Fruit fly (Drosophila melanogaster) whole organism, embryonic: Measurements from ENCODE around the gene CG10137.

ENCODE experiments used
- Aef1 ChIP-seq: fragments of 200-800 bp; sonication (Bioruptor generic); IDR thresholded peaks from 3 replicates; pipeline ENCODE4 v1.3.6; 2022; ENCODE audit warnings: missing biosample characterization, missing genetic modification characterization
- CG10959 ChIP-seq: fragments of 200-800 bp; sonication (Bioruptor generic); IDR thresholded peaks from 2 replicates; pipeline ENCODE4 v1.3.6; 2022; ENCODE audit warnings: missing biosample characterization, missing genetic modification characterization
- CG10979 ChIP-seq: fragments of 200-800 bp; sonication (Bioruptor generic); optimal IDR thresholded peaks from 2 replicates; lab custom pipeline; 2018; ENCODE audit warnings: missing biosample characterization, mild to moderate bottlenecking, missing genetic modification characterization, moderate library complexity
- CG11085 ChIP-seq: fragments of 200-800 bp; sonication (Bioruptor generic); IDR thresholded peaks from 2 replicates; pipeline ENCODE4 v1.3.6; 2022; ENCODE audit warnings: missing biosample characterization, missing genetic modification characterization
- CG13894 ChIP-seq: fragments of 200-800 bp; sonication (Bioruptor generic); optimal IDR thresholded peaks from 3 replicates; lab custom pipeline; 2018; ENCODE audit warnings: missing biosample characterization, mild to moderate bottlenecking, missing genetic modification characterization, moderate library complexity
- CG16863 ChIP-seq: fragments of 200-800 bp; sonication (Bioruptor generic); optimal IDR thresholded peaks from 3 replicates; lab custom pipeline; 2016; ENCODE audit warnings: missing biosample characterization, missing genetic modification characterization
- CG17186 ChIP-seq: fragments of 200-800 bp; sonication (Bioruptor generic); optimal IDR thresholded peaks from 3 replicates; lab custom pipeline; 2017; ENCODE audit warnings: missing biosample characterization, missing genetic modification reagents, missing genetic modification characterization
- CG17568 ChIP-seq: fragments of 200-800 bp; sonication (Bioruptor generic); optimal IDR thresholded peaks from 2 replicates; lab custom pipeline; 2018; ENCODE audit warnings: missing biosample characterization, mild to moderate bottlenecking, missing genetic modification characterization, moderate library complexity
- CG18011 ChIP-seq: fragments of 200-800 bp; sonication (Bioruptor generic); optimal IDR thresholded peaks from 2 replicates; lab custom pipeline; 2017; ENCODE audit warnings: missing biosample characterization, missing genetic modification characterization, mild to moderate bottlenecking, moderate library complexity, missing genotype
- CG2202 ChIP-seq: fragments of 200-800 bp; sonication (Bioruptor generic); optimal IDR thresholded peaks from 2 replicates; lab custom pipeline; 2018; ENCODE audit warnings: missing biosample characterization, mild to moderate bottlenecking, missing genetic modification characterization
- CG2889 ChIP-seq: fragments of 200-800 bp; sonication (Bioruptor generic); IDR thresholded peaks from 3 replicates; pipeline ENCODE4 v1.3.6; 2022; ENCODE audit warnings: missing biosample characterization, missing genetic modification characterization
- CG30020 ChIP-seq: fragments of 200-800 bp; optimal IDR thresholded peaks from 2 replicates; lab custom pipeline; 2019; ENCODE audit warnings: missing biosample characterization, mild to moderate bottlenecking, missing genetic modification characterization, moderate library complexity
- CG3407 ChIP-seq: fragments of 200-800 bp; sonication (Bioruptor generic); optimal IDR thresholded peaks from 2 replicates; lab custom pipeline; 2018; ENCODE audit warnings: missing biosample characterization, mild to moderate bottlenecking, missing genetic modification characterization
- CG4360 ChIP-seq: fragments of 200-800 bp; sonication (Bioruptor generic); IDR thresholded peaks from 2 replicates; pipeline ENCODE4 v1.3.6; 2022; ENCODE audit warnings: missing biosample characterization, missing genetic modification characterization
- CG43689 ChIP-seq: fragments of 200-800 bp; sonication (Bioruptor generic); IDR thresholded peaks from 2 replicates; pipeline ENCODE4 v1.3.6; 2022; ENCODE audit warnings: missing biosample characterization, missing genetic modification characterization
- CG6654 ChIP-seq: fragments of 200-800 bp; sonication (Bioruptor generic); optimal IDR thresholded peaks from 2 replicates; lab custom pipeline; 2017; ENCODE audit warnings: missing biosample characterization, mild to moderate bottlenecking, missing genetic modification characterization
- CG6765 ChIP-seq: fragments of 200-800 bp; sonication (Bioruptor generic); optimal IDR thresholded peaks from 3 replicates; lab custom pipeline; 2017; ENCODE audit warnings: missing biosample characterization, mild to moderate bottlenecking, missing genetic modification characterization
- CG7556 ChIP-seq: fragments of 200-800 bp; sonication (Bioruptor generic); optimal IDR thresholded peaks from 2 replicates; lab custom pipeline; 2017; ENCODE audit warnings: missing biosample characterization, mild to moderate bottlenecking, missing genetic modification characterization
- CG7839 ChIP-seq: fragments of 200-800 bp; sonication (Bioruptor generic); optimal IDR thresholded peaks from 3 replicates; lab custom pipeline; 2018; ENCODE audit warnings: missing biosample characterization, mild to moderate bottlenecking, missing genetic modification characterization, moderate library complexity
- CG8478 ChIP-seq: fragments of >200 bp; optimal IDR thresholded peaks from 2 replicates; lab custom pipeline; 2018
- CG8944 ChIP-seq: fragments of 200-800 bp; sonication (Bioruptor generic); optimal IDR thresholded peaks from 3 replicates; lab custom pipeline; 2016; ENCODE audit warnings: missing biosample characterization, missing genetic modification characterization
- CG9609 ChIP-seq: fragments of 200-800 bp; sonication (Bioruptor generic); optimal IDR thresholded peaks from 3 replicates; lab custom pipeline; 2016; ENCODE audit warnings: missing biosample characterization, missing genetic modification characterization
- Chrac-16 ChIP-seq: fragments of 200-800 bp; sonication (Bioruptor generic); optimal IDR thresholded peaks from 3 replicates; lab custom pipeline; 2016; ENCODE audit warnings: missing biosample characterization, missing genetic modification characterization
- Deaf1 ChIP-seq: fragments of 200-800 bp; optimal IDR thresholded peaks from 3 replicates; lab custom pipeline; 2019; ENCODE audit warnings: missing biosample characterization, mild to moderate bottlenecking, missing genetic modification characterization, moderate library complexity
- Dfd ChIP-seq, 2 experiments: fragments of >200 bp; optimal IDR thresholded peaks; 2 replicates each; lab custom pipeline; 2017; ENCODE audit warnings: missing biosample characterization in 2 of 2, missing genetic modification characterization in 2 of 2
- Dip2 ChIP-seq: fragments of 200-800 bp; sonication (Bioruptor generic); IDR thresholded peaks from 2 replicates; pipeline ENCODE4 v1.3.6; 2022; ENCODE audit warnings: missing biosample characterization, missing genetic modification characterization
- Drgx ChIP-seq: fragments of 200-800 bp; sonication (Bioruptor generic); IDR thresholded peaks from 2 replicates; pipeline ENCODE4 v1.3.6; 2022; ENCODE audit warnings: missing biosample characterization, missing genetic modification characterization
- E2f2 ChIP-seq: fragments of 200-800 bp; sonication (Bioruptor generic); IDR thresholded peaks from 2 replicates; pipeline ENCODE4 v1.3.6; 2022; ENCODE audit warnings: missing biosample characterization, missing genetic modification characterization
- Gug ChIP-seq: fragments of 200-800 bp; sonication (Bioruptor generic); IDR thresholded peaks from 4 replicates; pipeline ENCODE4 v1.3.6; 2022; ENCODE audit warnings: missing biosample characterization, missing genetic modification characterization
- HmgZ ChIP-seq: fragments of 200-800 bp; sonication (Bioruptor generic); optimal IDR thresholded peaks from 2 replicates; lab custom pipeline; 2018; ENCODE audit warnings: missing biosample characterization, mild to moderate bottlenecking, missing genetic modification characterization
- Hr51 ChIP-seq, 2 experiments: fragments of 200-800 bp; sonication (Bioruptor generic); optimal IDR thresholded peaks; 2 replicates in 1 of 2; 3 replicates in 1 of 2; lab custom pipeline; 2016 to 2018; ENCODE audit warnings: missing biosample characterization in 2 of 2, missing genetic modification characterization in 2 of 2, mild to moderate bottlenecking in 1 of 2, moderate library complexity in 1 of 2
- Ptx1 ChIP-seq: fragments of 200-800 bp; sonication (Bioruptor generic); IDR thresholded peaks from 2 replicates; pipeline ENCODE4 v1.3.6; 2022; ENCODE audit warnings: missing biosample characterization, missing genetic modification characterization
- Rfx ChIP-seq: fragments of 200-800 bp; sonication (Bioruptor generic); IDR thresholded peaks from 2 replicates; pipeline ENCODE4 v1.3.6; 2022; ENCODE audit warnings: missing biosample characterization, missing genetic modification characterization
- Trl ChIP-seq, 3 experiments: fragments of >200 bp in 2 of 3; fragments of 200-800 bp in 1 of 3; sonication (Bioruptor generic) in 1 of 3; optimal IDR thresholded peaks; 2 replicates in 1 of 3; 3 replicates in 2 of 3; lab custom pipeline; 2016 to 2017; ENCODE audit warnings: missing biosample characterization in 1 of 3, missing genetic modification characterization in 1 of 3
- bigmax ChIP-seq: fragments of 200-800 bp; sonication (Bioruptor generic); optimal IDR thresholded peaks from 2 replicates; lab custom pipeline; 2018; ENCODE audit warnings: missing biosample characterization, mild to moderate bottlenecking, missing genetic modification characterization
- chinmo ChIP-seq: fragments of 200-800 bp; sonication (Bioruptor generic); IDR thresholded peaks from 4 replicates; pipeline ENCODE4 v1.3.6; 2022; ENCODE audit warnings: missing biosample characterization, missing genetic modification characterization; ENCODE audit not compliant: partially characterized antibody
- crol ChIP-seq: fragments of 200-800 bp; sonication (Bioruptor generic); IDR thresholded peaks from 2 replicates; pipeline ENCODE4 v1.3.6; 2022; ENCODE audit warnings: missing biosample characterization, missing genetic modification characterization
- fru ChIP-seq: fragments of >200 bp; optimal IDR thresholded peaks from 2 replicates; lab custom pipeline; 2017
- insv ChIP-seq, 2 experiments: fragments of 200-800 bp; sonication (Bioruptor generic); optimal IDR thresholded peaks; 3 replicates each; lab custom pipeline; 2016 to 2018; ENCODE audit warnings: missing biosample characterization in 2 of 2, missing genetic modification characterization in 2 of 2
- inv ChIP-seq: fragments of 200-800 bp; sonication (Bioruptor generic); IDR thresholded peaks from 2 replicates; pipeline ENCODE4 v1.3.6; 2022; ENCODE audit warnings: missing biosample characterization, missing genetic modification characterization; ENCODE audit not compliant: partially characterized antibody
- jigr1 ChIP-seq: fragments of 200-800 bp; sonication (Bioruptor generic); IDR thresholded peaks from 3 replicates; pipeline ENCODE4 v1.3.6; 2022; ENCODE audit warnings: missing biosample characterization, missing genetic modification characterization
- kni ChIP-seq: fragments of 200-800 bp; sonication (Bioruptor generic); optimal IDR thresholded peaks from 3 replicates; lab custom pipeline; 2017; ENCODE audit warnings: mild to moderate bottlenecking, missing biosample characterization, missing genetic modification reagents, missing genetic modification characterization
- knrl ChIP-seq: fragments of 200-800 bp; sonication (Bioruptor generic); IDR thresholded peaks from 3 replicates; pipeline ENCODE4 v1.3.6; 2022; ENCODE audit warnings: missing biosample characterization, missing genetic modification characterization; ENCODE audit not compliant: partially characterized antibody
- nom ChIP-seq: fragments of 200-800 bp; sonication (Bioruptor generic); optimal IDR thresholded peaks from 2 replicates; lab custom pipeline; 2017; ENCODE audit warnings: missing biosample characterization, missing genetic modification characterization, mild to moderate bottlenecking, moderate library complexity, missing genetic modification reagents
- otp ChIP-seq: fragments of 200-800 bp; sonication (Bioruptor generic); IDR thresholded peaks from 3 replicates; pipeline ENCODE4, ENCODE4 v1.3.6; 2022; ENCODE audit warnings: missing biosample characterization, missing genetic modification characterization
- pzg ChIP-seq: fragments of 200-800 bp; sonication (Bioruptor generic); optimal IDR thresholded peaks from 3 replicates; lab custom pipeline; 2018; ENCODE audit warnings: missing biosample characterization, mild to moderate bottlenecking, missing genetic modification characterization, moderate library complexity
- sd ChIP-seq: fragments of 200-800 bp; sonication (Bioruptor generic); optimal IDR thresholded peaks from 3 replicates; lab custom pipeline; 2018; ENCODE audit warnings: missing biosample characterization, mild to moderate bottlenecking, missing genetic modification characterization, moderate library complexity
- sr ChIP-seq: fragments of 200-800 bp; sonication (Bioruptor generic); IDR thresholded peaks from 3 replicates; pipeline ENCODE4 v1.3.6; 2022; ENCODE audit warnings: missing biosample characterization, missing genetic modification characterization
- tna ChIP-seq: fragments of 200-800 bp; sonication (Bioruptor generic); IDR thresholded peaks from 2 replicates; pipeline ENCODE4 v1.3.6; 2022; ENCODE audit warnings: missing biosample characterization, missing genetic modification characterization; ENCODE audit not compliant: partially characterized antibody
- zen2 ChIP-seq: fragments of 200-800 bp; sonication (Bioruptor generic); IDR thresholded peaks from 3 replicates; pipeline ENCODE4 v1.3.6; 2022; ENCODE audit warnings: missing biosample characterization, missing genetic modification characterization; ENCODE audit not compliant: partially characterized antibody

CG10137 gene

DNA sequence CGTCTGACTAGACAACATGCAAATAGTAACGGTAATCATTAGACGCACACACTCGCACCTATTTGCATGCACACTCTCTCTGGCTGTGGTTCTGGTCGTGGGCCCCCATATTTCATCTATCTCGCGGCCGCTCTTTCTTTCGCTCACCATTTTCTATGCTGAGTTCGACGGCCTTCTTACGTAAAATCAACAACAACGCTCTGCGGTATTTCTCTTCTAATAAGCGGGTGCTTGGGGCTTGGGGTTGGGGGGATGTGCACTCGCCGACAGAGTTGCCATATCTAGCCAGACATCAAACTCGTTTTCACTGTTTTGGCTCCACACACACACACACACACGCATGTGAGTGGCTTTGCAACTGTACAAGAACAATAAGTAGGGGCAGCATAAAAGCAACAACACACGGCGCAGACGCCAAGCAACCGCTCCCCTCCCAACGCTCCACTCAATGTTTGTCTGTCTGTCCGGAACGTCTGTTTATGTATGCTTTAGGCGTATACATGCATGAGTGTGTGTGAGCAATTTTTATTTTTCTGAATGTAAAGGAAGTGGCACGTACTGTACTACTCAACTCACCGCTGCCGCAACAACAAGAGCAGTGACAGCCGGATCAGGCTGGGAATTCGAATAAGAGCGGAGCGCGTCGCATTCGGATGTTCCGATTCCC is 48.6 kb downstream of the CG10137 start (continued):
- no peak for TF ChIP-seq bigmax
- peak in 1 of 2 experiments; percentile 94 for TF ChIP-seq insv (GFP tag; optimal IDR thresholded peaks at IDR 0.05; lab: Kevin White, UChicago)
- TF ChIP-seq CG10959 (GFP tag; lab: Robert Waterston, UW) = no peak
- TF ChIP-seq Chrac-16 (GFP tag; lab: Kevin White, UChicago) = no peak
- no peak for TF ChIP-seq CG30020
- TF ChIP-seq Deaf1 (tag; lab: Kevin White, UChicago) = no peak
- no peak for TF ChIP-seq sr (GFP tag; lab: Robert Waterston, UW)
- TF ChIP-seq CG4360 (GFP tag; lab: Robert Waterston, UW) = peak; percentile 99
- TF ChIP-seq Dip2 = no peak
- TF ChIP-seq Aef1 = peak; percentile 85
- no peak for TF ChIP-seq Drgx (GFP tag; lab: Robert Waterston, UW)
- peak; percentile 27; the same call in 1 of the 2 replicates for TF ChIP-seq inv (GFP tag; lab: Robert Waterston, UW)
- no peak for TF ChIP-seq CG18011 (GFP tag; lab: Kevin White, UChicago)
- TF ChIP-seq Dfd (GFP tag; optimal IDR thresholded peaks at IDR 0.05; lab: Kevin White, UChicago) = no peak
- TF ChIP-seq CG2889 (GFP tag; lab: Robert Waterston, UW) = no peak
- no peak for TF ChIP-seq nom (GFP tag; lab: Kevin White, UChicago)
- TF ChIP-seq sd (tag; lab: Kevin White, UChicago) = peak; percentile 86
- TF ChIP-seq fru = no peak
- TF ChIP-seq CG3407 = no peak
- TF ChIP-seq CG6654 (GFP tag; lab: Kevin White, UChicago) = no peak
- no peak for TF ChIP-seq otp
- TF ChIP-seq CG43689 (GFP tag; lab: Robert Waterston, UW) = no peak
- TF ChIP-seq CG7839 (tag; lab: Kevin White, UChicago) = no peak
- TF ChIP-seq E2f2 (GFP tag; lab: Robert Waterston, UW) = no peak
- TF ChIP-seq HmgZ (tag; lab: Kevin White, UChicago) = no peak
- TF ChIP-seq CG17186 = no peak
- TF ChIP-seq tna (GFP tag; lab: Robert Waterston, UW) = peak; percentile 39; the same call in 1 of the 2 replicates
- no peak for TF ChIP-seq CG17568
- TF ChIP-seq CG13894 (tag; lab: Kevin White, UChicago) = peak; percentile 32
- no peak for TF ChIP-seq CG7556 (GFP tag; lab: Kevin White, UChicago)
- no peak for TF ChIP-seq Ptx1 (GFP tag; lab: Robert Waterston, UW)
- no peak for TF ChIP-seq CG6765 (GFP tag; lab: Kevin White, UChicago)
- no peak for TF ChIP-seq CG8944 (GFP tag; lab: Kevin White, UChicago)
- peak; percentile 91 for TF ChIP-seq CG8478 (lab: Kevin White, UChicago)
- no peak for TF ChIP-seq Hr51 (GFP tag; optimal IDR thresholded peaks at IDR 0.05; lab: Kevin White, UChicago)
- TF ChIP-seq knrl = no peak
- TF ChIP-seq kni (GFP tag; lab: Kevin White, UChicago) = peak; percentile 98
- no peak for TF ChIP-seq Gug (GFP tag; lab: Robert Waterston, UW)
- no peak for TF ChIP-seq CG11085 (GFP tag; lab: Robert Waterston, UW)
- no peak for TF ChIP-seq CG10979 (tag; lab: Kevin White, UChicago)
- peak; percentile 74 to 79 for TF ChIP-seq Trl (optimal IDR thresholded peaks at IDR 0.05; lab: Kevin White, UChicago)
- TF ChIP-seq Trl (GFP tag; optimal IDR thresholded peaks at IDR 0.05; lab: Kevin White, UChicago) = no peak
- TF ChIP-seq crol (GFP tag; lab: Robert Waterston, UW) = peak; percentile 99
- TF ChIP-seq CG2202 (tag; lab: Kevin White, UChicago) = no peak
- peak; percentile 73 for TF ChIP-seq zen2 (GFP tag; lab: Robert Waterston, UW)
- TF ChIP-seq jigr1 (GFP tag; lab: Robert Waterston, UW) = no peak
- TF ChIP-seq pzg (GFP tag; lab: Kevin White, UChicago) = no peak
- peak; percentile 100 for TF ChIP-seq chinmo (GFP tag; lab: Robert Waterston, UW)
- TF ChIP-seq Rfx (GFP tag; lab: Robert Waterston, UW) = no peak
- TF ChIP-seq CG16863 (GFP tag; lab: Kevin White, UChicago) = no peak
- TF ChIP-seq CG9609 (GFP tag; lab: Kevin White, UChicago) = no peak
